Fruit fly (Drosophila melanogaster): Measurements from ENCODE around the gene Coq8.

The Coq8 gene

DNA sequence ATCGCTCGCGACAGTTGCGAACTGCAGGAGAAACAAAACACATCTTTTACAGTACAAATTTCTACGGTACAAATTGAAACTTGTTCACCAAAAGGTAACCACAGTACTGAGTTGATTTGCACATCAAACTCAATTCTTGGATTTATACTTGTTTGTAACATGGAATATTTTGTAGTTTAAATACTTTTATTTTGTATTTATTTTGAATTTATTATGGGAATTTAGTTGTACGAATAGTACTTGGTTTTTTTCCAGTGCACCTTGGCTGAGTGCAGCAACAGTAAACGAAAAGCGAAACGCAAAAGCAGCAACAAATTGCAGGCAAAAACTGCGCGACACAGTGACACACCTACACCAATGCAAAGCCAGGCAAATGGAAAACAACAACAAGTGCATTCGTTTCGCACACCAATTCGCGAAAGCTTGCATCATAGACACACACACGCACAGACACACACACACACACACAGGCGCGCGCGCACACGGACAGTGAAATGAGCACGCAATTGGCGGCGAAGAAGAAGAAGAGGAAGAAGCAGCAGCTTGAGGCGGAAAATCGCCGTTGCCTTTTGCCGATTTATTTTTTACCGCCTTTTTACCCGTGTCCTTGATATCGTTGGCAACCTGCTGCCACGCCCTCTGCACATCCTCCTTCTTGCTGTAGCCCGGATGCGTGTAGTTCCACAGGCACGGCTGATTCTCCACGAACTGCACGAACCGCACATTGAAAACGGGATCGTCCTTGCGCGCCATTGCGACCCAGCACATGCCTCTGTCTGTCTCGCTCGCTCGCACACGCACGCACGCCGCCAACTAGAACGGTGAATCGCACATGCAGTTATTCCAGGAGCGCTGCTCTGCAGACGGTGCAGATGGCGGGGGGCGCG is 4.3 kb upstream of the Coq8 start (continued):
- TF ChIP-seq CG33213 (GFP tag; optimal IDR thresholded peaks at IDR 0.05) (no peak), ab (GFP tag; optimal IDR thresholded peaks at IDR 0.05) (no peak), Dfd (GFP tag; optimal IDR thresholded peaks at IDR 0.05) (peak in 1 of 2 experiments; percentile 4), jigr1 (GFP tag; IDR thresholded peaks at IDR 0.05) (no peak), gcm2 (GFP tag; optimal IDR thresholded peaks at IDR 0.05) (no peak), CG11696 (GFP tag; IDR thresholded peaks at IDR 0.05) (no peak), ase (GFP tag; IDR thresholded peaks at IDR 0.05) (no peak), CG3726 (GFP tag; IDR thresholded peaks at IDR 0.05) (no peak), ato (GFP tag; IDR thresholded peaks at IDR 0.05; ENCODE audit: partially characterized antibody) (no peak), sens (GFP tag) (peak; percentile 68), Sry-δ (GFP tag; optimal IDR thresholded peaks at IDR 0.05) (no peak), CG12391 (tag; optimal IDR thresholded peaks at IDR 0.05) (no peak)

DNA sequence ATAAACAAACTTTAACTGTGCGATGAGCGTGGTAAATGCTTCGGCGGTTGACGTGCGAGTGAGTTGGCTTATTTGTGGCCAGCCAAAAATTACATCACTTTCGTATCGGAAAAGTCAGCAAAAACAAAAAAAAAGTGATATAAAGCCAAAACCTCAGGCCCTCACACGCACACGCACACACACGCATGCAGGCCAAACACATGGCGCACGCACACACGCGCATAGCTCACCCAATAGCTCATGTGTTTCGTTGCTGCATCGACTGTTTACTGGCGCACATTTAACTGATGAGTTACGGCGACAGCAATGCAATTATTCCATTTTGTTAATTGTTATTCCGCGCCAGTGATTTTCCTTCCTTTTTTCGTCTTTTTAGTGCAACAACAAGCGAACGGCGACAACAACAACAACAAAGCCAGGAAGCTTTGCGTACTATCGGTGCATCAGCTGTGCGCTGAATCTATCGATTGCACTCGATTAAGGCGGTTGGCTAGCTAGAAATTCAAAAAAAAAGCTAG is 2.2 kb upstream of the Coq8 start, which contains the start of gene Flad1:
Flad1 (minus strand) TSS at position 418 of the 518 bp plus-strand sequence.
- TF ChIP-seq Bgb (GFP tag; IDR thresholded peaks at IDR 0.05; ENCODE audit: partially characterized antibody) = peak; percentile 52; the same call in 1 of the 2 replicates
- peak; percentile 16 for TF ChIP-seq abd-A (tag; optimal IDR thresholded peaks at IDR 0.05)
- peak; percentile 73 for TF ChIP-seq dm (GFP tag; optimal IDR thresholded peaks at IDR 0.05)
- peak; percentile 88 for TF ChIP-seq cg (GFP tag; optimal IDR thresholded peaks at IDR 0.05)
- peak; percentile 25 for TF ChIP-seq CG4617 (GFP tag; optimal IDR thresholded peaks at IDR 0.05; ENCODE audit: borderline replicate concordance)
- TF ChIP-seq oc (tag; optimal IDR thresholded peaks at IDR 0.05) = no peak
- TF ChIP-seq tap (tag; optimal IDR thresholded peaks at IDR 0.05) = no peak
- peak; percentile 17 for TF ChIP-seq sens (GFP tag)
- 0 out of 4 replicates have a peak, but pooled peaks have one; percentile 54 for TF ChIP-seq chinmo (GFP tag; IDR thresholded peaks at IDR 0.05; ENCODE audit: partially characterized antibody)
- peak; percentile 44 for TF ChIP-seq CG10543 (GFP tag; optimal IDR thresholded peaks at IDR 0.05)
- peak; percentile 0 to 87 for TF ChIP-seq crp (GFP tag; optimal IDR thresholded peaks at IDR 0.05)
- TF ChIP-seq Rx (GFP tag; IDR thresholded peaks at IDR 0.05) = no peak
- TF ChIP-seq CG13287 (GFP tag; IDR thresholded peaks at IDR 0.05; ENCODE audit: partially characterized antibody) = peak; percentile 69
- TF ChIP-seq salm (tag; optimal IDR thresholded peaks at IDR 0.05) = peak; percentile 4
- TF ChIP-seq Opbp (GFP tag; IDR thresholded peaks at IDR 0.05; ENCODE audit: partially characterized antibody) = peak; percentile 20; the same call in 1 of the 3 replicates
- peak; percentile 51; the same call in 2 of the 3 replicates for TF ChIP-seq knrl (GFP tag; IDR thresholded peaks at IDR 0.05; ENCODE audit: partially characterized antibody)
- peak; percentile 9 for TF ChIP-seq sug (tag; optimal IDR thresholded peaks at IDR 0.05)
- no peak for TF ChIP-seq luna (GFP tag; optimal IDR thresholded peaks at IDR 0.05)
- peak; percentile 68 for TF ChIP-seq sqz (GFP tag; optimal IDR thresholded peaks at IDR 0.05)
- TF ChIP-seq Sry-β (GFP tag; optimal IDR thresholded peaks at IDR 0.05) = peak; percentile 79
- peak; percentile 45 for TF ChIP-seq Sry-δ (GFP tag; optimal IDR thresholded peaks at IDR 0.05)
- 0 out of 2 replicates have a peak, but pooled peaks have one; percentile 36 for TF ChIP-seq sna (GFP tag; IDR thresholded peaks at IDR 0.05; ENCODE audit: partially characterized antibody)
- no peak for TF ChIP-seq dmrt11E (tag; optimal IDR thresholded peaks at IDR 0.05)
- TF ChIP-seq hbn (GFP tag; IDR thresholded peaks at IDR 0.05; ENCODE audit: partially characterized antibody) = peak; percentile 54
- peak; percentile 57; the same call in 1 of the 2 replicates for TF ChIP-seq amos (GFP tag; IDR thresholded peaks at IDR 0.05; ENCODE audit: partially characterized antibody)
- TF ChIP-seq gcm2 (GFP tag; optimal IDR thresholded peaks at IDR 0.05) = no peak
- peak; percentile 86 for TF ChIP-seq CG17186 (GFP tag; optimal IDR thresholded peaks at IDR 0.05)
- TF ChIP-seq CG34376 (GFP tag; optimal IDR thresholded peaks at IDR 0.05) = peak; percentile 48
- peak; percentile 43; the same call in 1 of the 3 replicates for TF ChIP-seq CG16813 (GFP tag; IDR thresholded peaks at IDR 0.05; ENCODE audit: partially characterized antibody)
- peak; percentile 14 for TF ChIP-seq Sin3A (optimal IDR thresholded peaks at IDR 0.05)
- 0 out of 3 replicates have a peak, but pooled peaks have one; percentile 34 for TF ChIP-seq CG7963 (GFP tag; IDR thresholded peaks at IDR 0.05; ENCODE audit: partially characterized antibody)
- TF ChIP-seq Dll (GFP tag; IDR thresholded peaks at IDR 0.05; ENCODE audit: partially characterized antibody) = peak; percentile 65
- TF ChIP-seq Dp (GFP tag; optimal IDR thresholded peaks at IDR 0.05) = peak; percentile 80
- peak; percentile 16 for TF ChIP-seq Fer1 (GFP tag; optimal IDR thresholded peaks at IDR 0.05)
- no peak; the same call in 2 of the 3 replicates for TF ChIP-seq zen2 (GFP tag; IDR thresholded peaks at IDR 0.05; ENCODE audit: partially characterized antibody)

All from whole organism, embryonic.